Worm (Caenorhabditis elegans) whole organism, L4 larva: ENCODE data around the gene fbxa-104.

Source experiments
- ZK546.5 ChIP-seq, 2 experiments: sonication (generic microtip); optimal IDR thresholded peaks; 2 replicates each; lab custom pipeline; 2017; ENCODE audit warnings: missing biosample characterization in 2 of 2, missing genetic modification characterization in 2 of 2
- hif-1 ChIP-seq, 2 experiments: sonication (generic microtip); optimal IDR thresholded peaks; 2 replicates each; lab custom pipeline; 2016 to 2017; ENCODE audit warnings: missing compliant biosample characterization in 2 of 2, missing genetic modification characterization in 2 of 2, missing genetic modification reagents in 2 of 2, missing genotype in 2 of 2, mild to moderate bottlenecking in 1 of 2
- lin-29 ChIP-seq: fragments of 200-800 bp; sonication (Bioruptor generic); IDR thresholded peaks from 2 replicates; pipeline ENCODE4 v1.3.6; 2022; ENCODE audit warnings: missing genetic modification reagents, missing genetic modification characterization, missing compliant biosample characterization
- nhr-48 ChIP-seq: sonication (generic microtip); optimal IDR thresholded peaks from 2 replicates; lab custom pipeline; 2016; ENCODE audit warnings: mild to moderate bottlenecking, missing genetic modification characterization, missing compliant biosample characterization
- pha-4 ChIP-seq, 2 experiments: fragments of 150-350 bp in 1 of 2; fragments of 200-800 bp in 1 of 2; sonication (Bioruptor generic) in 1 of 2; IDR thresholded peaks in 1 of 2; optimal IDR thresholded peaks in 1 of 2; 2 replicates each; pipeline versions ENCODE4 v1.3.6 to Lab custom; 2014 to 2022; ENCODE audit warnings: missing genetic modification characterization in 2 of 2, missing genetic modification reagents in 2 of 2, missing biosample characterization in 1 of 2, missing compliant biosample characterization in 1 of 2
- saeg-2 ChIP-seq: fragments of 200-800 bp; sonication (Bioruptor generic); IDR thresholded peaks from 2 replicates; pipeline ENCODE4 v1.3.6; 2022; ENCODE audit warnings: missing genetic modification reagents, missing genetic modification characterization, missing compliant biosample characterization
- zag-1 ChIP-seq: fragments of 150-350 bp; optimal IDR thresholded peaks from 2 replicates; lab custom pipeline; 2014; ENCODE audit warnings: missing biosample characterization, missing genetic modification characterization

- no peak for TF ChIP-seq saeg-2
- no peak for TF ChIP-seq pha-4 (GFP tag; IDR thresholded peaks at IDR 0.05; lab: Robert Waterston, UW)
- TF ChIP-seq pha-4 (tag; optimal IDR thresholded peaks at IDR 0.05; lab: Kevin White, UChicago) = no peak
- no peak for TF ChIP-seq hif-1 (tag; optimal IDR thresholded peaks at IDR 0.05; lab: Kevin White, UChicago)
- no peak for TF ChIP-seq ZK546.5 (tag; optimal IDR thresholded peaks at IDR 0.05; lab: Kevin White, UChicago)
- TF ChIP-seq nhr-48 (tag; lab: Kevin White, UChicago) = no peak
- TF ChIP-seq zag-1 (tag; lab: Kevin White, UChicago) = no peak
- TF ChIP-seq lin-29 (GFP tag; lab: Robert Waterston, UW) = no peak
Observed at ce11 chrV:15451421-15451820, 27.9 kb upstream of the fbxa-104 start, which contains the start of gene srw-33.
